Fruit fly (Drosophila melanogaster): ENCODE measurements around the gene Ptp36E.

- TF ChIP-seq h (optimal IDR thresholded peaks at IDR 0.05) (no peak), insv (optimal IDR thresholded peaks at IDR 0.05) (no peak), ttk (optimal IDR thresholded peaks at IDR 0.05) (no peak)
Observed at dm6 chr2L:18155877-18156276, 28.9 kb downstream of the Ptp36E start, which contains the start of gene CG5783.
